Worm (Caenorhabditis elegans) whole organism, L4 larva: ENCODE results near the gene vab-3.

Source experiments
- F10B5.3 ChIP-seq: sonication (generic microtip); optimal IDR thresholded peaks from 2 replicates; lab custom pipeline; 2016; ENCODE audit warnings: mild to moderate bottlenecking, missing genetic modification characterization, missing compliant biosample characterization
- F26F4.8 ChIP-seq: fragments of 200-800 bp; sonication (Bioruptor generic); conservative IDR thresholded peaks from 2 replicates; pipeline ENCODE4 v1.3.6; 2022; ENCODE audit warnings: missing genetic modification characterization, missing compliant biosample characterization
- T20F7.1 ChIP-seq: fragments of 200-800 bp; sonication (Bioruptor generic); optimal IDR thresholded peaks from 2 replicates; lab custom pipeline; 2018; ENCODE audit warnings: mild to moderate bottlenecking, missing genetic modification characterization, missing compliant biosample characterization
- T26A8.4 ChIP-seq: fragments of 200-800 bp; sonication (Bioruptor generic); IDR thresholded peaks from 2 replicates; pipeline ENCODE4 v1.3.6; 2022; ENCODE audit warnings: missing genetic modification characterization, missing compliant biosample characterization
- Y105C5A.15 ChIP-seq: fragments of 200-800 bp; sonication (Bioruptor generic); IDR thresholded peaks from 2 replicates; pipeline ENCODE4 v1.3.6; 2022; ENCODE audit warnings: missing genetic modification characterization, missing compliant biosample characterization
- Y48G9A.11 ChIP-seq: fragments of 200-800 bp; sonication (Bioruptor generic); IDR thresholded peaks from 2 replicates; pipeline ENCODE4 v1.3.6; 2022; ENCODE audit warnings: missing genetic modification reagents, missing genetic modification characterization, missing compliant biosample characterization
- Y75B8A.6 ChIP-seq: fragments of 200-800 bp; sonication (Bioruptor generic); IDR thresholded peaks from 2 replicates; pipeline ENCODE4 v1.3.6; 2022; ENCODE audit warnings: missing genetic modification reagents, missing genetic modification characterization, missing compliant biosample characterization
- ZK546.5 ChIP-seq, 2 experiments: sonication (generic microtip); optimal IDR thresholded peaks; 2 replicates each; lab custom pipeline; 2017; ENCODE audit warnings: missing biosample characterization in 2 of 2, missing genetic modification characterization in 2 of 2
- ama-1 ChIP-seq: fragments of 150-350 bp; optimal IDR thresholded peaks from 2 replicates; lab custom pipeline; 2014; ENCODE audit warnings: inconsistent platforms, mixed read lengths
- arid-1 ChIP-seq: fragments of 200-800 bp; sonication (Bioruptor generic); conservative IDR thresholded peaks from 2 replicates; pipeline ENCODE4 v1.3.6; 2022; ENCODE audit warnings: missing genetic modification reagents, missing genetic modification characterization, missing compliant biosample characterization
- attf-4 ChIP-seq: sonication (generic microtip); optimal IDR thresholded peaks from 3 replicates; lab custom pipeline; 2017; ENCODE audit warnings: missing biosample characterization, missing genetic modification characterization
- ceh-28 ChIP-seq: fragments of 150-350 bp; optimal IDR thresholded peaks from 2 replicates; lab custom pipeline; 2014; ENCODE audit warnings: missing biosample characterization, missing genetic modification reagents, missing genetic modification characterization
- ceh-44 ChIP-seq: fragments of 200-800 bp; sonication (Bioruptor generic); IDR thresholded peaks from 2 replicates; pipeline ENCODE4 v1.3.6; 2022; ENCODE audit warnings: missing genetic modification reagents, missing genetic modification characterization, missing compliant biosample characterization
- ces-1 ChIP-seq: fragments of 150-350 bp; sonication (generic microtip); optimal IDR thresholded peaks from 4 replicates; lab custom pipeline; 2014; ENCODE audit warnings: missing biosample characterization, missing genetic modification reagents, missing genetic modification characterization
- cey-2 ChIP-seq: sonication (generic microtip); optimal IDR thresholded peaks from 3 replicates; lab custom pipeline; 2017; ENCODE audit warnings: missing genetic modification characterization, mild to moderate bottlenecking, missing compliant biosample characterization, antibody characterized with exemption, borderline replicate concordance; ENCODE audit not compliant: insufficient read depth
- ctbp-1 ChIP-seq: fragments of 200-800 bp; sonication (Bioruptor generic); IDR thresholded peaks from 2 replicates; pipeline ENCODE4 v1.3.6; 2022; ENCODE audit warnings: missing genetic modification reagents, missing genetic modification characterization, missing compliant biosample characterization
- daf-19 ChIP-seq: fragments of 200-800 bp; sonication (Bioruptor generic); conservative IDR thresholded peaks from 2 replicates; pipeline ENCODE4 v1.3.6; 2022; ENCODE audit warnings: missing genetic modification characterization, missing compliant biosample characterization
- daf-8 ChIP-seq: fragments of 200-800 bp; sonication (Bioruptor generic); IDR thresholded peaks from 2 replicates; pipeline ENCODE4 v1.3.6; 2022; ENCODE audit warnings: missing genetic modification characterization, missing compliant biosample characterization
- duxl-1 ChIP-seq: sonication (generic microtip); optimal IDR thresholded peaks from 2 replicates; lab custom pipeline; 2016; ENCODE audit warnings: mild to moderate bottlenecking, missing genetic modification characterization, moderate library complexity, missing compliant biosample characterization; ENCODE audit not compliant: poor library complexity
- egl-27 ChIP-seq: sonication (generic microtip); optimal IDR thresholded peaks from 3 replicates; lab custom pipeline; 2017; ENCODE audit warnings: missing biosample characterization, missing genetic modification reagents, missing genetic modification characterization
- gei-8 ChIP-seq: fragments of 200-800 bp; sonication (Bioruptor generic); optimal IDR thresholded peaks from 2 replicates; lab custom pipeline; 2018; ENCODE audit warnings: mild to moderate bottlenecking, missing genetic modification characterization, missing compliant biosample characterization
- hif-1 ChIP-seq, 2 experiments: sonication (generic microtip); optimal IDR thresholded peaks; 2 replicates each; lab custom pipeline; 2016 to 2017; ENCODE audit warnings: missing compliant biosample characterization in 2 of 2, missing genetic modification characterization in 2 of 2, missing genetic modification reagents in 2 of 2, missing genotype in 2 of 2, mild to moderate bottlenecking in 1 of 2
- jun-1 ChIP-seq: fragments of 150-350 bp; optimal IDR thresholded peaks from 2 replicates; lab custom pipeline; 2014; ENCODE audit warnings: missing biosample characterization, missing genetic modification reagents, missing genetic modification characterization
- lin-1 ChIP-seq: fragments of 200-800 bp; sonication (Bioruptor generic); IDR thresholded peaks from 2 replicates; pipeline ENCODE4 v1.3.6; 2022; ENCODE audit warnings: missing genetic modification reagents, missing genetic modification characterization, missing compliant biosample characterization
- lin-29 ChIP-seq: fragments of 200-800 bp; sonication (Bioruptor generic); IDR thresholded peaks from 2 replicates; pipeline ENCODE4 v1.3.6; 2022; ENCODE audit warnings: missing genetic modification reagents, missing genetic modification characterization, missing compliant biosample characterization
- lin-38 ChIP-seq: fragments of 200-800 bp; sonication (Bioruptor generic); IDR thresholded peaks from 2 replicates; pipeline ENCODE4 v1.3.6; 2022; ENCODE audit warnings: missing genetic modification reagents, missing genetic modification characterization, missing compliant biosample characterization
- madf-5 ChIP-seq, 2 experiments: fragments of 200-800 bp; sonication (Bioruptor generic); IDR thresholded peaks; 2 replicates each; pipeline ENCODE4 v1.3.6; 2022; ENCODE audit warnings: missing compliant biosample characterization in 2 of 2, missing genetic modification characterization in 2 of 2
- madf-9 ChIP-seq: fragments of 200-800 bp; sonication (Bioruptor generic); conservative IDR thresholded peaks from 2 replicates; pipeline ENCODE4 v1.3.6; 2022; ENCODE audit warnings: missing genetic modification reagents, missing genetic modification characterization, missing compliant biosample characterization
- mdl-1 ChIP-seq, 2 experiments: fragments of 150-350 bp in 1 of 2; sonication (generic microtip) in 1 of 2; optimal IDR thresholded peaks; 2 replicates each; lab custom pipeline; 2014 to 2017; ENCODE audit warnings: missing biosample characterization in 2 of 2, missing genetic modification characterization in 2 of 2
- mdt-29 ChIP-seq: fragments of 200-800 bp; sonication (Bioruptor generic); IDR thresholded peaks from 2 replicates; pipeline ENCODE4 v1.3.6; 2022; ENCODE audit warnings: missing genetic modification reagents, missing genetic modification characterization, missing compliant biosample characterization
- mep-1 ChIP-seq: fragments of 150-350 bp; sonication (generic microtip); optimal IDR thresholded peaks from 3 replicates; lab custom pipeline; 2014; ENCODE audit warnings: missing biosample characterization, missing genetic modification characterization
- mxl-2 ChIP-seq: fragments of 200-800 bp; sonication (Bioruptor generic); conservative IDR thresholded peaks from 2 replicates; pipeline ENCODE4 v1.3.6; 2022; ENCODE audit warnings: missing genetic modification reagents, missing genetic modification characterization, missing compliant biosample characterization
- nhr-41 ChIP-seq: fragments of 200-800 bp; sonication (Bioruptor generic); IDR thresholded peaks from 2 replicates; pipeline ENCODE4 v1.3.6; 2022; ENCODE audit warnings: missing genetic modification reagents, missing genetic modification characterization, missing compliant biosample characterization
- nhr-76 ChIP-seq: fragments of 150-350 bp; optimal IDR thresholded peaks from 2 replicates; lab custom pipeline; 2014; ENCODE audit warnings: missing biosample characterization, missing genetic modification characterization
- pha-4 ChIP-seq, 2 experiments: fragments of 150-350 bp in 1 of 2; fragments of 200-800 bp in 1 of 2; sonication (Bioruptor generic) in 1 of 2; IDR thresholded peaks in 1 of 2; optimal IDR thresholded peaks in 1 of 2; 2 replicates each; pipeline versions ENCODE4 v1.3.6 to Lab custom; 2014 to 2022; ENCODE audit warnings: missing genetic modification characterization in 2 of 2, missing genetic modification reagents in 2 of 2, missing biosample characterization in 1 of 2, missing compliant biosample characterization in 1 of 2
- pqm-1 ChIP-seq: sonication (generic microtip); optimal IDR thresholded peaks from 2 replicates; lab custom pipeline; 2017; ENCODE audit warnings: missing biosample characterization, missing genetic modification characterization
- saeg-2 ChIP-seq: fragments of 200-800 bp; sonication (Bioruptor generic); IDR thresholded peaks from 2 replicates; pipeline ENCODE4 v1.3.6; 2022; ENCODE audit warnings: missing genetic modification reagents, missing genetic modification characterization, missing compliant biosample characterization
- sdz-12 ChIP-seq: fragments of 200-800 bp; sonication (Bioruptor generic); optimal IDR thresholded peaks from 2 replicates; lab custom pipeline; 2018; ENCODE audit warnings: mild to moderate bottlenecking, missing genetic modification characterization, missing compliant biosample characterization
- set-16 ChIP-seq: fragments of 200-800 bp; sonication (Bioruptor generic); IDR thresholded peaks from 2 replicates; pipeline ENCODE4 v1.3.6; 2022; ENCODE audit warnings: missing genetic modification reagents, missing genetic modification characterization, missing compliant biosample characterization
- skn-1 ChIP-seq: fragments of 150-350 bp; optimal IDR thresholded peaks from 2 replicates; lab custom pipeline; 2014; ENCODE audit warnings: missing biosample characterization, missing genetic modification characterization
- spr-1 ChIP-seq: sonication (generic microtip); optimal IDR thresholded peaks from 2 replicates; lab custom pipeline; 2016; ENCODE audit warnings: mild to moderate bottlenecking, missing genetic modification characterization, missing compliant biosample characterization
- spr-3 ChIP-seq: fragments of 200-800 bp; sonication (Bioruptor generic); optimal IDR thresholded peaks from 2 replicates; lab custom pipeline; 2018; ENCODE audit warnings: mild to moderate bottlenecking, missing genetic modification characterization, missing compliant biosample characterization
- tra-1 ChIP-seq: fragments of 200-800 bp; sonication (Bioruptor generic); IDR thresholded peaks from 2 replicates; pipeline ENCODE4 v1.3.6; 2022; ENCODE audit warnings: missing genetic modification reagents, missing genetic modification characterization, missing compliant biosample characterization
- vab-7 ChIP-seq: fragments of 200-800 bp; sonication (Bioruptor generic); IDR thresholded peaks from 2 replicates; pipeline ENCODE4 v1.3.6; 2022; ENCODE audit warnings: missing genetic modification reagents, missing genetic modification characterization, missing compliant biosample characterization
- zag-1 ChIP-seq: fragments of 150-350 bp; optimal IDR thresholded peaks from 2 replicates; lab custom pipeline; 2014; ENCODE audit warnings: missing biosample characterization, missing genetic modification characterization
- zip-11 ChIP-seq: fragments of 200-800 bp; sonication (Bioruptor generic); IDR thresholded peaks from 2 replicates; pipeline ENCODE4 v1.3.6; 2022; ENCODE audit warnings: missing genetic modification characterization, missing compliant biosample characterization
- zip-2 ChIP-seq: fragments of 150-350 bp; optimal IDR thresholded peaks from 2 replicates; lab custom pipeline; 2014; ENCODE audit warnings: missing biosample characterization, missing genetic modification characterization
- ztf-7 ChIP-seq: fragments of 150-350 bp; optimal IDR thresholded peaks from 2 replicates; lab custom pipeline; 2014; ENCODE audit warnings: missing biosample characterization, missing genetic modification characterization

Gene vab-3

ce11 chrX:10568385-10569149, 68.9 kb downstream of the vab-3 start (continued):
- TF ChIP-seq lin-29 (GFP tag; lab: Robert Waterston, UW), result no peak; the same call in 1 of the 2 replicates
- peak; percentile 91 for TF ChIP-seq spr-1 (tag; lab: Kevin White, UChicago)
- TF ChIP-seq pha-4 (GFP tag; IDR thresholded peaks at IDR 0.05; lab: Robert Waterston, UW), result peak; percentile 74
- peak; percentile 97 for TF ChIP-seq pha-4 (tag; optimal IDR thresholded peaks at IDR 0.05; lab: Kevin White, UChicago)
- no peak for TF ChIP-seq nhr-76 (tag; lab: Kevin White, UChicago)
- TF ChIP-seq zag-1 (tag; lab: Kevin White, UChicago), result peak; percentile 80
- TF ChIP-seq mxl-2 (GFP tag; lab: Robert Waterston, UW), result 0 out of 2 replicates have a peak, but pooled peaks have one; percentile 3
- TF ChIP-seq ctbp-1 (GFP tag; lab: Robert Waterston, UW), result peak; percentile 90
- peak; percentile 85 for TF ChIP-seq T26A8.4 (GFP tag; lab: Robert Waterston, UW)
- TF ChIP-seq gei-8 (GFP tag; lab: Kevin White, UChicago), result peak; percentile 85
- TF ChIP-seq Y105C5A.15, result 0 out of 2 replicates have a peak, but pooled peaks have one; percentile 46
- peak; percentile 56; the same call in 1 of the 2 replicates for TF ChIP-seq vab-7 (GFP tag; lab: Robert Waterston, UW)
- TF ChIP-seq sdz-12 (GFP tag; lab: Kevin White, UChicago), result no peak
- peak; percentile 84 for TF ChIP-seq F10B5.3 (tag; lab: Kevin White, UChicago)
- no peak for TF ChIP-seq cey-2
- TF ChIP-seq skn-1 (tag; lab: Kevin White, UChicago), result no peak
- TF ChIP-seq egl-27 (tag; lab: Kevin White, UChicago), result no peak
- peak; percentile 45 for TF ChIP-seq spr-3 (GFP tag; lab: Kevin White, UChicago)
- no peak for TF ChIP-seq daf-19 (GFP tag; lab: Robert Waterston, UW)
- peak; percentile 39 for TF ChIP-seq lin-1 (GFP tag; lab: Robert Waterston, UW)
- TF ChIP-seq Y48G9A.11 (GFP tag; lab: Robert Waterston, UW), result no peak
- peak; percentile 8 for TF ChIP-seq pqm-1 (tag; lab: Kevin White, UChicago)
- TF ChIP-seq mep-1 (tag; lab: Kevin White, UChicago), result peak; percentile 93
- peak; percentile 4 for TF ChIP-seq duxl-1 (tag; lab: Kevin White, UChicago)
- TF ChIP-seq lin-38 (GFP tag; lab: Robert Waterston, UW), result peak; percentile 86
- peak; percentile 32 for TF ChIP-seq jun-1 (tag; lab: Kevin White, UChicago)
- TF ChIP-seq daf-8 (GFP tag; lab: Robert Waterston, UW), result 0 out of 2 replicates have a peak, but pooled peaks have one; percentile 22
- peak; percentile 78 for TF ChIP-seq T20F7.1 (GFP tag; lab: Kevin White, UChicago)
- no peak for TF ChIP-seq ZK546.5 (tag; optimal IDR thresholded peaks at IDR 0.05; lab: Kevin White, UChicago)
- peak; percentile 21 for TF ChIP-seq ztf-7 (tag; lab: Kevin White, UChicago)
- peak; percentile 12 for TF ChIP-seq attf-4 (tag; lab: Kevin White, UChicago)
- TF ChIP-seq ceh-28 (tag; lab: Kevin White, UChicago), result peak; percentile 87
- TF ChIP-seq madf-9 (GFP tag; lab: Robert Waterston, UW), result peak; percentile 61
- TF ChIP-seq ces-1, result peak; percentile 56
- no peak for TF ChIP-seq zip-11 (GFP tag; lab: Robert Waterston, UW)
- peak; percentile 98 for TF ChIP-seq set-16 (GFP tag; lab: Robert Waterston, UW)
- TF ChIP-seq tra-1 (GFP tag; lab: Robert Waterston, UW), result peak; percentile 50
- TF ChIP-seq hif-1 (tag; optimal IDR thresholded peaks at IDR 0.05; lab: Kevin White, UChicago), result peak; percentile 70 to 81
- TF ChIP-seq ama-1 (lab: Kevin White, UChicago), result peak; percentile 21
- TF ChIP-seq Y75B8A.6 (GFP tag; lab: Robert Waterston, UW), result no peak
- TF ChIP-seq mdl-1 (tag; optimal IDR thresholded peaks at IDR 0.05; lab: Kevin White, UChicago), result peak; percentile 95 to 98
- TF ChIP-seq madf-5 (GFP tag; IDR thresholded peaks at IDR 0.05; lab: Robert Waterston, UW), result no peak
- TF ChIP-seq arid-1 (GFP tag; lab: Robert Waterston, UW), result peak; percentile 66
- peak; percentile 26 for TF ChIP-seq zip-2 (tag; lab: Kevin White, UChicago)
- TF ChIP-seq saeg-2 (GFP tag; lab: Robert Waterston, UW), result peak; percentile 73
- TF ChIP-seq nhr-41, result 0 out of 2 replicates have a peak, but pooled peaks have one; percentile 25
- peak; percentile 35; the same call in 1 of the 2 replicates for TF ChIP-seq mdt-29 (GFP tag; lab: Robert Waterston, UW)
- no peak for TF ChIP-seq F26F4.8 (GFP tag; lab: Robert Waterston, UW)
- no peak for TF ChIP-seq ceh-44 (GFP tag; lab: Robert Waterston, UW)
